Fruit fly (Drosophila melanogaster): ENCODE results near the gene CG33333.

DNA sequence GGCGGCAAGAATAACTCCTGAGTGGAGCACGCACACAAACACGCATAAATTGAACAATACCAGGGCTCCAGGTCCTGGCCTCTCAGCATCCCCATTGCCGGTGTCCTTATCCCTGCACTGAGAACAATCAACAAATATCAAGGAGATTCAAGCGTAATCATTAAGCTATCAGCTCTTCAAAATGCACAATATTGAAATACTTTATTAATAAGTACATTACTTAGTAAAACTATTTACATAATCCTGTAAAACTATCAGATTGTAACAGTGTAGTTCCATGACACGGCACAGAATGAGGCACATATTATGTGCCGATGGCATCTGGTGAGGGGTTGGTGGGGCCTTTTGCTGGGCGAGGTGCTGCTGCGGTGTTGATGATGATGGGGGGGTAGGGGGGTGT, 46.2 kb upstream of the CG33333 start:
- no peak for TF ChIP-seq CG8478 (optimal IDR thresholded peaks at IDR 0.05)
- no peak for TF ChIP-seq CTCF (optimal IDR thresholded peaks at IDR 0.05)

Measured in S2 (cell line).